Worm (Caenorhabditis elegans) whole organism, mixed stage, embryonic: ENCODE data around the gene phat-6.

Source experiments
- drap-1 ChIP-seq: fragments of 200-800 bp; sonication (Bioruptor generic); optimal IDR thresholded peaks from 3 replicates; lab custom pipeline; 2018; ENCODE audit warnings: mild to moderate bottlenecking, missing genetic modification characterization, missing compliant biosample characterization
- elt-1 ChIP-seq: sonication (generic microtip); optimal IDR thresholded peaks from 2 replicates; lab custom pipeline; 2017; ENCODE audit warnings: missing genetic modification characterization, mild to moderate bottlenecking, missing compliant biosample characterization, antibody characterized with exemption, moderate library complexity, borderline replicate concordance; ENCODE audit not compliant: insufficient read depth
- elt-3 ChIP-seq: fragments of 150-350 bp; optimal IDR thresholded peaks from 2 replicates; lab custom pipeline; 2014; ENCODE audit warnings: missing biosample characterization, missing genetic modification characterization
- lin-13 ChIP-seq: fragments of 150-350 bp; optimal IDR thresholded peaks from 2 replicates; lab custom pipeline; 2014; ENCODE audit warnings: missing biosample characterization, missing genetic modification characterization
- lsy-2 ChIP-seq: fragments of 150-350 bp; optimal IDR thresholded peaks from 2 replicates; lab custom pipeline; 2014; ENCODE audit warnings: missing biosample characterization, missing genetic modification characterization
- mab-5 ChIP-seq: fragments of 150-350 bp; optimal IDR thresholded peaks from 2 replicates; lab custom pipeline; 2014; ENCODE audit warnings: missing biosample characterization, missing genetic modification characterization
- mep-1 ChIP-seq: fragments of 150-350 bp; optimal IDR thresholded peaks from 2 replicates; lab custom pipeline; 2017; ENCODE audit warnings: missing biosample characterization, missing genetic modification reagents, missing genetic modification characterization, inconsistent platforms
- mls-2 ChIP-seq: sonication (generic microtip); optimal IDR thresholded peaks from 2 replicates; lab custom pipeline; 2016; ENCODE audit warnings: mild to moderate bottlenecking, missing genetic modification characterization, moderate library complexity, missing compliant biosample characterization
- nhr-237 ChIP-seq: fragments of 150-350 bp; optimal IDR thresholded peaks from 2 replicates; lab custom pipeline; 2014; ENCODE audit warnings: missing biosample characterization, missing genetic modification characterization
- snpc-4 ChIP-seq: fragments of 150-350 bp; optimal IDR thresholded peaks from 2 replicates; lab custom pipeline; 2014; ENCODE audit warnings: missing biosample characterization, missing genetic modification characterization
- unc-39 ChIP-seq: fragments of 150-350 bp; optimal IDR thresholded peaks from 2 replicates; lab custom pipeline; 2014; ENCODE audit warnings: missing biosample characterization, missing genetic modification characterization
- unc-62 ChIP-seq: fragments of 150-350 bp; optimal IDR thresholded peaks from 2 replicates; lab custom pipeline; 2014; ENCODE audit warnings: missing biosample characterization, missing genetic modification reagents, missing genetic modification characterization
- ztf-11 ChIP-seq: fragments of 150-350 bp; optimal IDR thresholded peaks from 2 replicates; lab custom pipeline; 2014; ENCODE audit warnings: missing biosample characterization, missing genetic modification characterization

ce11 chrX:15231800-15232199 lies 37.6 kb upstream of the phat-6 start:
- no peak for TF ChIP-seq mls-2 (tag; lab: Kevin White, UChicago)
- TF ChIP-seq elt-3 (tag; lab: Kevin White, UChicago): no peak
- TF ChIP-seq unc-39 (tag; lab: Kevin White, UChicago): no peak
- no peak for TF ChIP-seq lsy-2 (tag; lab: Kevin White, UChicago)
- no peak for TF ChIP-seq mep-1 (tag; lab: Kevin White, UChicago)
- TF ChIP-seq snpc-4 (tag; lab: Kevin White, UChicago): no peak
- TF ChIP-seq unc-62: no peak
- no peak for TF ChIP-seq mab-5 (tag; lab: Kevin White, UChicago)
- no peak for TF ChIP-seq ztf-11 (tag; lab: Kevin White, UChicago)
- TF ChIP-seq elt-1 (tag; lab: Kevin White, UChicago): no peak
- TF ChIP-seq drap-1 (GFP tag; lab: Kevin White, UChicago): no peak
- no peak for TF ChIP-seq lin-13 (tag; lab: Kevin White, UChicago)
- TF ChIP-seq nhr-237: no peak
